Fruit fly (Drosophila melanogaster) whole organism, embryonic: ENCODE measurements around the gene cd.

Experiments
- Ada2b ChIP-seq: fragments of 200-800 bp; sonication (Bioruptor generic); IDR thresholded peaks from 2 replicates; pipeline ENCODE4 v1.3.6; 2022; ENCODE audit warnings: missing biosample characterization, missing genetic modification characterization
- Bgb ChIP-seq: fragments of 200-800 bp; sonication (Bioruptor generic); IDR thresholded peaks from 2 replicates; pipeline ENCODE4 v1.3.6; 2022; ENCODE audit warnings: missing biosample characterization, missing genetic modification characterization; ENCODE audit not compliant: partially characterized antibody
- CG11560 ChIP-seq: fragments of 200-800 bp; sonication (Bioruptor generic); IDR thresholded peaks from 3 replicates; pipeline ENCODE4 v1.3.6; 2022; ENCODE audit warnings: missing biosample characterization, missing genetic modification characterization
- CG1602 ChIP-seq: fragments of 200-800 bp; sonication (Bioruptor generic); optimal IDR thresholded peaks from 3 replicates; lab custom pipeline; 2016; ENCODE audit warnings: missing biosample characterization, missing genetic modification characterization
- CG16815 ChIP-seq: fragments of 200-800 bp; sonication (Bioruptor generic); optimal IDR thresholded peaks from 3 replicates; lab custom pipeline; 2017; ENCODE audit warnings: missing biosample characterization, mild to moderate bottlenecking, missing genetic modification characterization
- CG18011 ChIP-seq: fragments of 200-800 bp; sonication (Bioruptor generic); optimal IDR thresholded peaks from 2 replicates; lab custom pipeline; 2017; ENCODE audit warnings: missing biosample characterization, missing genetic modification characterization, mild to moderate bottlenecking, moderate library complexity, missing genotype
- CG2712 ChIP-seq: fragments of 200-800 bp; optimal IDR thresholded peaks from 3 replicates; lab custom pipeline; 2019; ENCODE audit warnings: missing biosample characterization, mild to moderate bottlenecking, missing genetic modification characterization, moderate library complexity
- CG3065 ChIP-seq: fragments of 200-800 bp; sonication (Bioruptor generic); optimal IDR thresholded peaks from 2 replicates; lab custom pipeline; 2016; ENCODE audit warnings: missing biosample characterization, missing genetic modification characterization
- CG32772 ChIP-seq: fragments of 200-800 bp; sonication (Bioruptor generic); IDR thresholded peaks from 2 replicates; pipeline ENCODE4 v1.3.6; 2022; ENCODE audit warnings: missing biosample characterization, missing genetic modification characterization
- CG3995 ChIP-seq: fragments of 200-800 bp; sonication (Bioruptor generic); optimal IDR thresholded peaks from 3 replicates; lab custom pipeline; 2016; ENCODE audit warnings: missing biosample characterization, missing genetic modification characterization
- CG42726 ChIP-seq: fragments of 200-800 bp; sonication (Bioruptor generic); IDR thresholded peaks from 2 replicates; pipeline ENCODE4 v1.3.6; 2022; ENCODE audit warnings: missing biosample characterization, missing genetic modification characterization; ENCODE audit not compliant: partially characterized antibody
- CG6272 ChIP-seq: fragments of 200-800 bp; sonication (Bioruptor generic); IDR thresholded peaks from 2 replicates; pipeline ENCODE4 v1.3.6; 2022; ENCODE audit warnings: missing biosample characterization, missing genetic modification characterization
- CG6791 ChIP-seq: fragments of 200-800 bp; sonication (Bioruptor generic); IDR thresholded peaks from 3 replicates; pipeline ENCODE4 v1.3.6; 2022; ENCODE audit warnings: missing biosample characterization, missing genetic modification characterization; ENCODE audit not compliant: partially characterized antibody
- CG8089 ChIP-seq: fragments of 200-800 bp; sonication (Bioruptor generic); optimal IDR thresholded peaks from 3 replicates; lab custom pipeline; 2016; ENCODE audit warnings: missing biosample characterization, missing genetic modification characterization
- CG8290 ChIP-seq, 3 experiments: fragments of 200-800 bp; sonication (Bioruptor generic); optimal IDR thresholded peaks; 2 replicates each; lab custom pipeline; 2016 to 2019; ENCODE audit warnings: missing biosample characterization in 3 of 3, missing genetic modification characterization in 3 of 3, mild to moderate bottlenecking in 2 of 3, moderate library complexity in 1 of 3
- CG9215 ChIP-seq: fragments of 200-800 bp; sonication (Bioruptor generic); IDR thresholded peaks from 2 replicates; pipeline ENCODE4 v1.3.6; 2022; ENCODE audit warnings: missing biosample characterization, missing genetic modification characterization
- Dbx ChIP-seq: fragments of 200-800 bp; sonication (Bioruptor generic); IDR thresholded peaks from 3 replicates; pipeline ENCODE4 v1.3.6; 2022; ENCODE audit warnings: missing biosample characterization, missing genetic modification characterization
- Dll ChIP-seq: fragments of 200-800 bp; sonication (Bioruptor generic); IDR thresholded peaks from 4 replicates; pipeline ENCODE4 v1.3.6; 2022; ENCODE audit warnings: missing biosample characterization, missing genetic modification characterization; ENCODE audit not compliant: partially characterized antibody
- Dp ChIP-seq: fragments of 200-800 bp; sonication (Bioruptor generic); optimal IDR thresholded peaks from 2 replicates; lab custom pipeline; 2018; ENCODE audit warnings: missing biosample characterization, mild to moderate bottlenecking, missing genetic modification characterization, moderate library complexity
- Dref ChIP-seq: fragments of 200-800 bp; sonication (Bioruptor generic); IDR thresholded peaks from 2 replicates; pipeline ENCODE4 v1.3.6; 2022; ENCODE audit warnings: missing biosample characterization, missing genetic modification characterization
- Drgx ChIP-seq: fragments of 200-800 bp; sonication (Bioruptor generic); IDR thresholded peaks from 2 replicates; pipeline ENCODE4 v1.3.6; 2022; ENCODE audit warnings: missing biosample characterization, missing genetic modification characterization
- H15 ChIP-seq: fragments of 200-800 bp; sonication (Bioruptor generic); IDR thresholded peaks from 3 replicates; pipeline ENCODE4 v1.3.6; 2022; ENCODE audit warnings: missing biosample characterization, missing genetic modification characterization
- HLH4C ChIP-seq: fragments of 200-800 bp; sonication (Bioruptor generic); IDR thresholded peaks from 3 replicates; pipeline ENCODE4 v1.3.6; 2022; ENCODE audit warnings: missing biosample characterization, missing genetic modification characterization; ENCODE audit not compliant: partially characterized antibody
- HLH54F ChIP-seq: fragments of 200-800 bp; sonication (Bioruptor generic); optimal IDR thresholded peaks from 3 replicates; lab custom pipeline; 2016; ENCODE audit warnings: missing biosample characterization, missing genetic modification characterization
- HLHmδ ChIP-seq: fragments of 200-800 bp; sonication (Bioruptor generic); optimal IDR thresholded peaks from 2 replicates; lab custom pipeline; 2018; ENCODE audit warnings: missing biosample characterization, mild to moderate bottlenecking, missing genetic modification characterization, moderate library complexity
- HmgZ ChIP-seq: fragments of 200-800 bp; sonication (Bioruptor generic); optimal IDR thresholded peaks from 2 replicates; lab custom pipeline; 2018; ENCODE audit warnings: missing biosample characterization, mild to moderate bottlenecking, missing genetic modification characterization
- Rfx ChIP-seq: fragments of 200-800 bp; sonication (Bioruptor generic); IDR thresholded peaks from 2 replicates; pipeline ENCODE4 v1.3.6; 2022; ENCODE audit warnings: missing biosample characterization, missing genetic modification characterization
- Scr ChIP-seq: fragments of 200-800 bp; sonication (Bioruptor generic); IDR thresholded peaks from 2 replicates; pipeline ENCODE4 v1.3.6; 2022; ENCODE audit warnings: missing biosample characterization, missing genetic modification characterization; ENCODE audit not compliant: partially characterized antibody
- Sin3A ChIP-seq: fragments of >200 bp; optimal IDR thresholded peaks from 2 replicates; lab custom pipeline; 2018
- Sox100B ChIP-seq: fragments of 200-800 bp; sonication (Bioruptor generic); optimal IDR thresholded peaks from 3 replicates; lab custom pipeline; 2018; ENCODE audit warnings: missing biosample characterization, mild to moderate bottlenecking, missing genetic modification characterization
- Sox102F ChIP-seq: fragments of 200-800 bp; sonication (Bioruptor generic); optimal IDR thresholded peaks from 2 replicates; lab custom pipeline; 2018; ENCODE audit warnings: missing biosample characterization, mild to moderate bottlenecking, missing genetic modification characterization, moderate library complexity
- TFAM ChIP-seq: fragments of 200-800 bp; sonication (Bioruptor generic); optimal IDR thresholded peaks from 2 replicates; lab custom pipeline; 2017; ENCODE audit warnings: missing biosample characterization, missing genetic modification characterization, inconsistent platforms
- ab ChIP-seq: fragments of 200-800 bp; sonication (Bioruptor generic); optimal IDR thresholded peaks from 2 replicates; lab custom pipeline; 2016; ENCODE audit warnings: missing biosample characterization, missing genetic modification characterization
- cas ChIP-seq: fragments of 200-800 bp; sonication (Bioruptor generic); IDR thresholded peaks from 2 replicates; pipeline ENCODE4 v1.3.6; 2022; ENCODE audit warnings: missing biosample characterization, missing genetic modification characterization
- chm ChIP-seq: fragments of 200-800 bp; sonication (Bioruptor generic); IDR thresholded peaks from 2 replicates; pipeline ENCODE4 v1.3.6; 2022; ENCODE audit warnings: missing biosample characterization, missing genetic modification characterization
- crc ChIP-seq: fragments of 200-800 bp; sonication (Bioruptor generic); optimal IDR thresholded peaks from 2 replicates; lab custom pipeline; 2016; ENCODE audit warnings: missing biosample characterization, missing genetic modification characterization
- croc ChIP-seq: fragments of 200-800 bp; sonication (Bioruptor generic); conservative IDR thresholded peaks from 3 replicates; pipeline ENCODE4 v1.3.6; 2022; ENCODE audit warnings: missing biosample characterization, missing genetic modification characterization
- esg ChIP-seq: fragments of 200-800 bp; sonication (Bioruptor generic); conservative IDR thresholded peaks from 2 replicates; pipeline ENCODE4 v1.3.6; 2022; ENCODE audit warnings: missing biosample characterization, missing genetic modification characterization
- eve ChIP-seq, 2 experiments: fragments of >200 bp; optimal IDR thresholded peaks; 2 replicates each; lab custom pipeline; 2017; ENCODE audit warnings: missing biosample characterization in 2 of 2, missing genetic modification characterization in 2 of 2
- gcm ChIP-seq: fragments of 200-800 bp; sonication (Bioruptor generic); optimal IDR thresholded peaks from 2 replicates; lab custom pipeline; 2019; ENCODE audit warnings: missing biosample characterization, mild to moderate bottlenecking, missing genetic modification characterization, moderate library complexity
- gfzf ChIP-seq: fragments of 200-800 bp; sonication (Bioruptor generic); optimal IDR thresholded peaks from 2 replicates; lab custom pipeline; 2016; ENCODE audit warnings: missing biosample characterization, mild to moderate bottlenecking, missing genetic modification characterization, moderate library complexity
- hth ChIP-seq: fragments of >200 bp; optimal IDR thresholded peaks from 2 replicates; lab custom pipeline; 2017; ENCODE audit warnings: inconsistent platforms
- pan ChIP-seq, 4 experiments: fragments of >200 bp in 3 of 4; fragments of 200-800 bp in 1 of 4; sonication (Bioruptor generic) in 1 of 4; optimal IDR thresholded peaks in 3 of 4; IDR thresholded peaks in 1 of 4; 2 replicates each; pipeline versions ENCODE4 v1.3.6 to Lab custom; 2017 to 2022; ENCODE audit warnings: missing biosample characterization in 2 of 4, missing genetic modification characterization in 2 of 4, mixed read lengths in 1 of 4
- sc ChIP-seq, 3 experiments: fragments of >200 bp in 2 of 3; fragments of 200-800 bp in 1 of 3; sonication (Bioruptor generic) in 1 of 3; optimal IDR thresholded peaks; 2 replicates in 2 of 3; 3 replicates in 1 of 3; lab custom pipeline; 2017; ENCODE audit warnings: mild to moderate bottlenecking in 1 of 3, missing biosample characterization in 1 of 3, missing genetic modification characterization in 1 of 3, missing genetic modification reagents in 1 of 3
- sima ChIP-seq: fragments of 200-800 bp; sonication (Bioruptor generic); optimal IDR thresholded peaks from 2 replicates; lab custom pipeline; 2016; ENCODE audit warnings: missing biosample characterization, missing genetic modification characterization
- tup ChIP-seq: fragments of 200-800 bp; sonication (Bioruptor generic); optimal IDR thresholded peaks from 2 replicates; lab custom pipeline; 2016; ENCODE audit warnings: missing biosample characterization, mild to moderate bottlenecking, missing genetic modification characterization, moderate library complexity
- zfh1 ChIP-seq: fragments of 200-800 bp; sonication (Bioruptor generic); IDR thresholded peaks from 3 replicates; pipeline ENCODE4 v1.3.6; 2022; ENCODE audit warnings: missing biosample characterization, missing genetic modification characterization

Gene cd

DNA sequence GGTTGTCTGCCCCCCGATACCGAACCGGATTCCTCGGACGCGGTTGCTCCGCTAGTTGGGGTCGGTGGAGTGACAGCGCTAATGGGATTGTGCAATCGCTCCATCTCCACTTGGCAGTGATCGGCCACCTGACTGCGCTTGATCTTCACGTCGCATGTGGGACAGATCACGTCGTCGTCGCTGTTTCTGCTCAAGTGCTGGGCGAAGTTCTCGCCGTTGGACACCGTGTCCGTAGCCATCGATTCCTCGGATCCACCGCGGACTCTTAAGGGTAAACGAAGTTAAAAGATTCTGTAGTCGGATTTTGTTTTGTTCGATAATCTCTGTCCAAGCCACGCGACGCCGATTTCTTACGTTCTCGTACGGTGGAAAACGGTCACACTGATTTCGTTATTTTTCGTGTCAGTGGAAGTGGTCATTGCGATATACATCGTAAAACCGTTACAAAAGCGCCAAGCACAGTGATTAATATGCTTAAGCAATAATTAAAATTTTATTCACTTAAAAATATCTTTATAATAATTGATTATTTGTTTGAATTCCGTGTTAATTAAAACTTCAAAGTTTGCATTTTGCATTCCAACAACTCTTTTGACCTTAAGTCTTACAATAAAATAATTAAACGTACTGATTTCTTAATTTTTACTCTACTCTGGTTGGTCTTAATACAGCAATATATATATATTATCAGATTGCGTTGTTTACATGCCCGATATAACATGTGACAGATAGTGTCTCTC, 31.4 kb downstream of the cd start, which contains the start of gene RNF220:
Gene RNF220 (minus strand): TSS at position 384 of the 740 bp plus-strand sequence.
- TF ChIP-seq HLH54F (GFP tag; lab: Kevin White, UChicago) = no peak
- 0 out of 2 replicates have a peak, but pooled peaks have one; percentile 34 for TF ChIP-seq chm (GFP tag; lab: Robert Waterston, UW)
- TF ChIP-seq Sox102F (GFP tag; lab: Kevin White, UChicago) = peak; percentile 5
- TF ChIP-seq CG8290 (GFP tag; optimal IDR thresholded peaks at IDR 0.05; lab: Kevin White, UChicago) = no peak
- peak in 1 of 2 experiments; percentile 1 for TF ChIP-seq CG8290 (tag; optimal IDR thresholded peaks at IDR 0.05; lab: Kevin White, UChicago)
- TF ChIP-seq Bgb = peak; percentile 75
- no peak for TF ChIP-seq CG3065 (GFP tag; lab: Kevin White, UChicago)
- TF ChIP-seq CG1602 = peak; percentile 9
- peak; percentile 38; the same call in 1 of the 2 replicates for TF ChIP-seq Rfx (GFP tag; lab: Robert Waterston, UW)
- TF ChIP-seq croc (GFP tag; lab: Robert Waterston, UW) = no peak
- peak; percentile 40 for TF ChIP-seq Sox100B (GFP tag; lab: Kevin White, UChicago)
- TF ChIP-seq Scr (GFP tag; lab: Robert Waterston, UW) = no peak; the same call in 1 of the 2 replicates
- no peak for TF ChIP-seq HLHmδ (GFP tag; lab: Kevin White, UChicago)
- TF ChIP-seq hth (lab: Kevin White, UChicago) = no peak
- peak; percentile 73 for TF ChIP-seq gfzf (GFP tag; lab: Kevin White, UChicago)
- TF ChIP-seq sc (optimal IDR thresholded peaks at IDR 0.05; lab: Kevin White, UChicago) = no peak
- no peak for TF ChIP-seq sc (GFP tag; optimal IDR thresholded peaks at IDR 0.05; lab: Kevin White, UChicago)
- TF ChIP-seq CG9215 (GFP tag; lab: Robert Waterston, UW) = 0 out of 2 replicates have a peak, but pooled peaks have one; percentile 23
- no peak for TF ChIP-seq H15 (GFP tag; lab: Robert Waterston, UW)
- no peak for TF ChIP-seq crc (GFP tag; lab: Kevin White, UChicago)
- TF ChIP-seq CG18011 (GFP tag; lab: Kevin White, UChicago) = no peak
- no peak for TF ChIP-seq HmgZ (tag; lab: Kevin White, UChicago)
- TF ChIP-seq eve (GFP tag; optimal IDR thresholded peaks at IDR 0.05; lab: Kevin White, UChicago) = no peak
- no peak for TF ChIP-seq pan (optimal IDR thresholded peaks at IDR 0.05; lab: Kevin White, UChicago)
- no peak for TF ChIP-seq pan (GFP tag; optimal IDR thresholded peaks at IDR 0.05 in 1 of 2, IDR thresholded peaks at IDR 0.05 in 1 of 2)
- TF ChIP-seq esg (GFP tag; lab: Robert Waterston, UW) = no peak
- no peak for TF ChIP-seq TFAM (GFP tag; lab: Kevin White, UChicago)
- peak; percentile 31 for TF ChIP-seq Sin3A (lab: Kevin White, UChicago)
- no peak for TF ChIP-seq cas (GFP tag; lab: Robert Waterston, UW)
- 0 out of 3 replicates have a peak, but pooled peaks have one; percentile 20 for TF ChIP-seq zfh1
- TF ChIP-seq HLH4C (GFP tag; lab: Robert Waterston, UW) = no peak; the same call in 1 of the 3 replicates
- TF ChIP-seq Dp (GFP tag; lab: Kevin White, UChicago) = peak; percentile 24
- TF ChIP-seq Drgx (GFP tag; lab: Robert Waterston, UW) = no peak
- no peak for TF ChIP-seq sima (GFP tag; lab: Kevin White, UChicago)
- TF ChIP-seq Dref (GFP tag; lab: Robert Waterston, UW) = peak; percentile 59
- no peak for TF ChIP-seq Ada2b (GFP tag; lab: Robert Waterston, UW)
- peak; percentile 93 for TF ChIP-seq CG3995 (GFP tag; lab: Kevin White, UChicago)
- no peak for TF ChIP-seq CG8089
- peak; percentile 81 for TF ChIP-seq CG6791
- TF ChIP-seq gcm (GFP tag; lab: Kevin White, UChicago) = no peak
- peak; percentile 34 for TF ChIP-seq CG2712 (tag; lab: Kevin White, UChicago)
- peak; percentile 24; the same call in 1 of the 2 replicates for TF ChIP-seq CG6272
- no peak for TF ChIP-seq CG16815 (GFP tag; lab: Kevin White, UChicago)
- TF ChIP-seq Dll = peak; percentile 77
- TF ChIP-seq Dbx (GFP tag; lab: Robert Waterston, UW) = peak; percentile 20; the same call in 1 of the 3 replicates
- TF ChIP-seq CG42726 (GFP tag; lab: Robert Waterston, UW) = peak; percentile 68
- TF ChIP-seq tup (GFP tag; lab: Kevin White, UChicago) = no peak
- no peak for TF ChIP-seq CG11560 (tag; lab: Robert Waterston, UW)
- no peak for TF ChIP-seq CG32772 (GFP tag; lab: Robert Waterston, UW)
- TF ChIP-seq ab = no peak
